Worm (Caenorhabditis elegans) whole organism, young adult: ENCODE results near the gene srx-23.

Experiments used
- B0019.2 ChIP-seq: fragments of 200-800 bp; sonication (Bioruptor generic); conservative IDR thresholded peaks from 2 replicates; pipeline ENCODE4 v1.3.6; 2022; ENCODE audit warnings: missing genetic modification reagents, missing genetic modification characterization, missing compliant biosample characterization
- C17E4.6 ChIP-seq: fragments of 200-800 bp; sonication (Bioruptor generic); IDR thresholded peaks from 2 replicates; pipeline ENCODE4 v1.3.6; 2022; ENCODE audit warnings: missing genetic modification reagents, missing genetic modification characterization, missing compliant biosample characterization
- F22D6.2 ChIP-seq: sonication (generic microtip); optimal IDR thresholded peaks from 2 replicates; lab custom pipeline; 2016; ENCODE audit warnings: mild to moderate bottlenecking, missing genetic modification characterization, missing compliant biosample characterization
- F33H1.4 ChIP-seq: fragments of 200-800 bp; sonication (Bioruptor generic); IDR thresholded peaks from 2 replicates; pipeline ENCODE4 v1.3.6; 2022; ENCODE audit warnings: missing genetic modification reagents, missing genetic modification characterization, missing compliant biosample characterization
- F49E8.2 ChIP-seq: sonication (generic microtip); optimal IDR thresholded peaks from 3 replicates; lab custom pipeline; 2017; ENCODE audit warnings: missing genetic modification characterization, mild to moderate bottlenecking, missing compliant biosample characterization, antibody characterized with exemption, moderate library complexity; ENCODE audit not compliant: insufficient read depth
- F52B5.7 ChIP-seq: sonication (generic microtip); optimal IDR thresholded peaks from 2 replicates; lab custom pipeline; 2016; ENCODE audit warnings: mild to moderate bottlenecking, missing genetic modification characterization, missing compliant biosample characterization
- K12H6.12 ChIP-seq: fragments of 200-800 bp; sonication (Bioruptor generic); optimal IDR thresholded peaks from 2 replicates; lab custom pipeline; 2018; ENCODE audit warnings: mild to moderate bottlenecking, missing genetic modification characterization, missing compliant biosample characterization
- T07F8.4 ChIP-seq: sonication (generic microtip); optimal IDR thresholded peaks from 2 replicates; lab custom pipeline; 2016; ENCODE audit warnings: mild to moderate bottlenecking, missing genetic modification characterization, moderate library complexity, missing compliant biosample characterization
- Y67H2A.10 ChIP-seq: fragments of 200-800 bp; sonication (Bioruptor generic); conservative IDR thresholded peaks from 2 replicates; pipeline ENCODE4 v1.3.6; 2022; ENCODE audit warnings: missing genetic modification reagents, missing genetic modification characterization, missing compliant biosample characterization
- ZK185.1 ChIP-seq: sonication (generic microtip); optimal IDR thresholded peaks from 2 replicates; lab custom pipeline; 2016; ENCODE audit warnings: mild to moderate bottlenecking, missing genetic modification characterization, missing compliant biosample characterization; ENCODE audit not compliant: poor library complexity, severe bottlenecking
- aptf-2 ChIP-seq: fragments of 200-800 bp; sonication (Bioruptor generic); conservative IDR thresholded peaks from 2 replicates; pipeline ENCODE4 v1.3.6; 2022; ENCODE audit warnings: missing genetic modification reagents, missing genetic modification characterization, missing compliant biosample characterization
- atf-7 ChIP-seq: sonication (generic microtip); optimal IDR thresholded peaks from 2 replicates; lab custom pipeline; 2017; ENCODE audit warnings: mild to moderate bottlenecking, missing genetic modification characterization, missing compliant biosample characterization
- athp-1 ChIP-seq: sonication (generic microtip); optimal IDR thresholded peaks from 2 replicates; lab custom pipeline; 2017; ENCODE audit warnings: mild to moderate bottlenecking, missing genetic modification characterization, missing compliant biosample characterization
- attf-3 ChIP-seq: fragments of 200-800 bp; sonication (Bioruptor generic); conservative IDR thresholded peaks from 2 replicates; pipeline ENCODE4 v1.3.6; 2022; ENCODE audit warnings: missing genetic modification reagents, missing genetic modification characterization, missing compliant biosample characterization
- attf-5 ChIP-seq: fragments of 200-800 bp; sonication (Bioruptor generic); optimal IDR thresholded peaks from 2 replicates; lab custom pipeline; 2018; ENCODE audit warnings: mild to moderate bottlenecking, missing genetic modification characterization, missing compliant biosample characterization
- ccch-3 ChIP-seq: fragments of 200-800 bp; sonication (Bioruptor generic); optimal IDR thresholded peaks from 2 replicates; lab custom pipeline; 2018; ENCODE audit warnings: mild to moderate bottlenecking, missing genetic modification characterization, missing compliant biosample characterization
- cebp-1 ChIP-seq, 2 experiments: fragments of 200-800 bp in 1 of 2; sonication (Bioruptor generic) in 1 of 2; sonication (generic microtip) in 1 of 2; IDR thresholded peaks in 1 of 2; optimal IDR thresholded peaks in 1 of 2; 2 replicates each; pipeline versions ENCODE4 v1.3.6 to Lab custom; 2017 to 2022; ENCODE audit warnings: missing compliant biosample characterization in 2 of 2, missing genetic modification characterization in 2 of 2, mild to moderate bottlenecking in 1 of 2, missing genetic modification reagents in 1 of 2, moderate library complexity in 1 of 2
- ceh-91 ChIP-seq: fragments of 200-800 bp; sonication (Bioruptor generic); IDR thresholded peaks from 2 replicates; pipeline ENCODE4 v1.3.6; 2022; ENCODE audit warnings: missing genetic modification reagents, missing genetic modification characterization, missing compliant biosample characterization
- die-1 ChIP-seq: sonication (generic microtip); optimal IDR thresholded peaks from 2 replicates; lab custom pipeline; 2016; ENCODE audit warnings: missing genotype, mild to moderate bottlenecking, missing genetic modification characterization, missing compliant biosample characterization
- dox-1 ChIP-seq: fragments of 200-800 bp; sonication (Bioruptor generic); IDR thresholded peaks from 2 replicates; pipeline ENCODE4 v1.3.6; 2022; ENCODE audit warnings: missing genetic modification reagents, missing genetic modification characterization, missing compliant biosample characterization
- dpff-1 ChIP-seq: sonication (generic microtip); optimal IDR thresholded peaks from 2 replicates; lab custom pipeline; 2017; ENCODE audit warnings: mild to moderate bottlenecking, missing genetic modification characterization, missing compliant biosample characterization
- efl-1 ChIP-seq: fragments of 150-350 bp; optimal IDR thresholded peaks from 2 replicates; lab custom pipeline; 2014; ENCODE audit warnings: missing biosample characterization, missing genetic modification reagents, missing genetic modification characterization
- egl-18 ChIP-seq: fragments of 200-800 bp; sonication (Bioruptor generic); IDR thresholded peaks from 2 replicates; pipeline ENCODE4 v1.3.6; 2022; ENCODE audit warnings: missing genetic modification reagents, missing genetic modification characterization, missing compliant biosample characterization
- fkh-3 ChIP-seq: sonication (generic microtip); optimal IDR thresholded peaks from 2 replicates; lab custom pipeline; 2016; ENCODE audit warnings: mild to moderate bottlenecking, missing genetic modification characterization, missing compliant biosample characterization
- gei-17 ChIP-seq: fragments of 200-800 bp; sonication (Bioruptor generic); optimal IDR thresholded peaks from 2 replicates; lab custom pipeline; 2018; ENCODE audit warnings: mild to moderate bottlenecking, missing genetic modification characterization, missing compliant biosample characterization
- him-1 ChIP-seq: sonication (generic microtip); optimal IDR thresholded peaks from 2 replicates; lab custom pipeline; 2016; ENCODE audit warnings: missing genotype, missing genetic modification reagents, missing genetic modification characterization, missing compliant biosample characterization
- hlh-12 ChIP-seq: sonication (generic microtip); optimal IDR thresholded peaks from 2 replicates; lab custom pipeline; 2016; ENCODE audit warnings: missing genetic modification characterization, missing compliant biosample characterization
- hsf-1 ChIP-seq: fragments of 200-800 bp; sonication (Bioruptor generic); IDR thresholded peaks from 2 replicates; pipeline ENCODE4 v1.3.6; 2022; ENCODE audit warnings: missing genetic modification reagents, missing genetic modification characterization, missing compliant biosample characterization
- lin-35 ChIP-seq, 3 experiments: fragments of 150-350 bp in 2 of 3; sonication (generic microtip) in 1 of 3; optimal IDR thresholded peaks; 2 replicates each; lab custom pipeline; 2014 to 2018; ENCODE audit warnings: missing biosample characterization in 3 of 3, missing genetic modification characterization in 3 of 3, missing genetic modification reagents in 3 of 3
- lir-1 ChIP-seq: fragments of 200-800 bp; sonication (Bioruptor generic); conservative IDR thresholded peaks from 2 replicates; pipeline ENCODE4 v1.3.6; 2022; ENCODE audit warnings: missing genetic modification reagents, missing genetic modification characterization, missing compliant biosample characterization
- lsy-27 ChIP-seq: sonication (generic microtip); optimal IDR thresholded peaks from 2 replicates; lab custom pipeline; 2017; ENCODE audit warnings: missing genetic modification characterization, mild to moderate bottlenecking, missing compliant biosample characterization, antibody characterized with exemption, missing genotype, borderline replicate concordance; ENCODE audit not compliant: insufficient read depth
- madf-8 ChIP-seq: fragments of 200-800 bp; sonication (Bioruptor generic); conservative IDR thresholded peaks from 2 replicates; pipeline ENCODE4 v1.3.6; 2022; ENCODE audit warnings: missing genetic modification reagents, missing genetic modification characterization, missing compliant biosample characterization
- mel-28 ChIP-seq: sonication (generic microtip); optimal IDR thresholded peaks from 2 replicates; lab custom pipeline; 2016; ENCODE audit warnings: borderline replicate concordance, mild to moderate bottlenecking, missing genetic modification characterization, missing compliant biosample characterization
- mes-4 ChIP-seq: sonication (generic microtip); optimal IDR thresholded peaks from 2 replicates; lab custom pipeline; 2016; ENCODE audit warnings: missing genotype, missing genetic modification characterization, missing compliant biosample characterization
- nfya-2 ChIP-seq: fragments of 200-800 bp; sonication (Bioruptor generic); IDR thresholded peaks from 2 replicates; pipeline ENCODE4 v1.3.6; 2022; ENCODE audit warnings: missing genetic modification reagents, missing genetic modification characterization, missing compliant biosample characterization
- nhr-120 ChIP-seq: fragments of 200-800 bp; sonication (Bioruptor generic); IDR thresholded peaks from 2 replicates; pipeline ENCODE4 v1.3.6; 2022; ENCODE audit warnings: missing genetic modification characterization, missing compliant biosample characterization
- nhr-179 ChIP-seq: sonication (generic microtip); optimal IDR thresholded peaks from 2 replicates; lab custom pipeline; 2016; ENCODE audit warnings: mild to moderate bottlenecking, missing genetic modification characterization, missing compliant biosample characterization
- sdz-38 ChIP-seq: sonication (generic microtip); optimal IDR thresholded peaks from 2 replicates; lab custom pipeline; 2016; ENCODE audit warnings: missing genotype, missing genetic modification characterization, missing compliant biosample characterization
- sptf-2 ChIP-seq: fragments of 200-800 bp; sonication (Bioruptor generic); optimal IDR thresholded peaks from 2 replicates; lab custom pipeline; 2018; ENCODE audit warnings: mild to moderate bottlenecking, missing genetic modification characterization, missing compliant biosample characterization
- tbp1 ChIP-seq: fragments of 200-800 bp; sonication (Bioruptor generic); optimal IDR thresholded peaks from 2 replicates; lab custom pipeline; 2018; ENCODE audit warnings: mild to moderate bottlenecking, missing genetic modification characterization, missing compliant biosample characterization
- unc-62 ChIP-seq: fragments of 150-350 bp; optimal IDR thresholded peaks from 2 replicates; lab custom pipeline; 2014; ENCODE audit warnings: missing biosample characterization, missing genetic modification reagents, missing genetic modification characterization
- zfh-2 ChIP-seq: fragments of 200-800 bp; sonication (Bioruptor generic); conservative IDR thresholded peaks from 2 replicates; pipeline ENCODE4 v1.3.6; 2022; ENCODE audit warnings: missing genetic modification reagents, missing genetic modification characterization, missing compliant biosample characterization
- ztf-26 ChIP-seq: sonication (generic microtip); optimal IDR thresholded peaks from 2 replicates; lab custom pipeline; 2017; ENCODE audit warnings: missing genetic modification characterization, missing compliant biosample characterization

srx-23 gene

DNA sequence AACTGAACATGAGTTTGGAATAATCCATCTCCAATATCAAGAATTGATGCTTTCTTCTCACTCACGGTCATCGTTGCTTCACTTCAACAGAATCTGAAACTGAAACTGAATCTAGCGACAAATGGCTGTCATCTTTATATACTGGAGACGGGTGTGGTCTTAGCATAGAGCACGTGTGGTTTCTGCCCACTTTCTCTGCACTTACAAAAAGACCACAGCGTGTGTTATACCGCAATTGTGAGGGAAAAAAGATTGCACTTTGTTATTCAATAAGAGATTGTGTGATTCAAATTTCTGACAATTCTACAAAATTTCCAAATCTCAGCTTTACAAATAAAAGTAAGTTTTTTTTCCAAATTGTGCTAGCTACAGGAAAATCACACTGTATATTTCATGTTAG is 36.0 kb upstream of the srx-23 start, which contains the start of gene F48G7.12:
TSS of gene F48G7.12 (minus strand) at position 101 of the 400 bp plus-strand sequence.
- TF ChIP-seq unc-62 (GFP tag; lab: Kevin White, UChicago) (no peak), gei-17 (GFP tag; lab: Kevin White, UChicago) (no peak)

DNA sequence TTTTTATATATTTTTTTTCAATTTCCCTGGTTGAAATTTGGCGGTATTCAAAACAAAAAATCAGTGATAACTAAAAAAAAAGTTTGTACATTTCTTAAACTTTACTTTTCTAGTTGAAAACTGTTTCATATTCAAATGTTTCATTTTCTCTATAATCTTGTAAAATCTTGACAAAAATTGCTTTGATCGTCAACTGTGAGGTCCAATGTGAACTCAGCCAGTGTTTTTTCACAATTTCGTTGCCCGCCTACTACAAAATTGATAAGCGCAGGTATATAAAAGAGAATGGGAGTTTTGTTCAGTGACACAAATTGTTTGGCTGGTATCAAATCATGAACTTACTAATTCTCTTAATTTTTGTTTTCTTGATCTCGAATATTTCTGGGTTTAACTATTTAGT is 35.2 kb upstream of the srx-23 start, which contains the start of gene ugt-42:
TSS of gene ugt-42 (plus strand) at position 301 of the 400 bp plus-strand sequence.
- no peak for TF ChIP-seq F52B5.7 (tag; lab: Kevin White, UChicago)
- TF ChIP-seq cebp-1 (GFP tag; IDR thresholded peaks at IDR 0.05; lab: Robert Waterston, UW): no peak
- no peak for TF ChIP-seq cebp-1 (tag; optimal IDR thresholded peaks at IDR 0.05; lab: Kevin White, UChicago)
- no peak for TF ChIP-seq B0019.2 (GFP tag; lab: Robert Waterston, UW)
- no peak for TF ChIP-seq zfh-2 (GFP tag; lab: Robert Waterston, UW)
- no peak for TF ChIP-seq aptf-2 (GFP tag; lab: Robert Waterston, UW)
- TF ChIP-seq mes-4: no peak
- no peak for TF ChIP-seq egl-18 (GFP tag; lab: Robert Waterston, UW)
- no peak for TF ChIP-seq F22D6.2 (tag; lab: Kevin White, UChicago)
- TF ChIP-seq tbp1 (GFP tag; lab: Kevin White, UChicago): no peak
- TF ChIP-seq C17E4.6 (GFP tag; lab: Robert Waterston, UW): no peak
- TF ChIP-seq athp-1 (tag; lab: Kevin White, UChicago): no peak
- TF ChIP-seq ccch-3 (GFP tag; lab: Kevin White, UChicago): no peak
- no peak for TF ChIP-seq sdz-38
- no peak for TF ChIP-seq K12H6.12
- TF ChIP-seq F49E8.2 (tag; lab: Kevin White, UChicago): no peak
- TF ChIP-seq dpff-1 (tag; lab: Kevin White, UChicago): no peak
- TF ChIP-seq attf-5 (GFP tag; lab: Kevin White, UChicago): no peak
- TF ChIP-seq, all 124 proteins: peak for 0

DNA sequence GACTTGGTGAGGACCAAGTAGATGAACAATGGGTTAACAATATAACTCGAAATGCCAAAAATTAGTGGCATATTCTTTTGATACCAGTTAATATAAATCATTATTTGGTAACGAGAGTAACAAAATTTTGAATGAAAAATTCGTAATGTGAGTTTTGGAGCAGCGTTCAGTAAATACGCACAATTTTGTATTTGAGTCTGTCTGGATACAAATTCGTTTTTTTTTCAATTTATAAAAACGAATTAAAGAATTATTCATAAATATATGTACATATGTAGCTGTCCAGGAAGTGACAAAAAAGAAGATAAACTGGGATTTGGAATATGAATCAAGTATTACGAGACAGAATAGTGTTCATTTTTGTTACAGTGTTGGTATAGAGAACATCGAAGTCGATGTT is 29.2 kb upstream of the srx-23 start, which contains the start of gene srj-5:
TSS of gene srj-5 (minus strand) at position 101 of the 400 bp plus-strand sequence.
- TF ChIP-seq F52B5.7 (tag; lab: Kevin White, UChicago) (no peak), nhr-120 (GFP tag; lab: Robert Waterston, UW) (no peak), lir-1 (GFP tag; lab: Robert Waterston, UW) (no peak), ztf-26 (tag; lab: Kevin White, UChicago) (no peak), lin-35 (GFP tag; optimal IDR thresholded peaks at IDR 0.05; lab: Kevin White, UChicago) (no peak), attf-3 (GFP tag; lab: Robert Waterston, UW) (no peak), mel-28 (no peak), dox-1 (GFP tag; lab: Robert Waterston, UW) (no peak), nfya-2 (GFP tag; lab: Robert Waterston, UW) (no peak), dpff-1 (tag; lab: Kevin White, UChicago) (no peak), efl-1 (GFP tag; lab: Kevin White, UChicago) (no peak), sptf-2 (GFP tag; lab: Kevin White, UChicago) (no peak)

DNA sequence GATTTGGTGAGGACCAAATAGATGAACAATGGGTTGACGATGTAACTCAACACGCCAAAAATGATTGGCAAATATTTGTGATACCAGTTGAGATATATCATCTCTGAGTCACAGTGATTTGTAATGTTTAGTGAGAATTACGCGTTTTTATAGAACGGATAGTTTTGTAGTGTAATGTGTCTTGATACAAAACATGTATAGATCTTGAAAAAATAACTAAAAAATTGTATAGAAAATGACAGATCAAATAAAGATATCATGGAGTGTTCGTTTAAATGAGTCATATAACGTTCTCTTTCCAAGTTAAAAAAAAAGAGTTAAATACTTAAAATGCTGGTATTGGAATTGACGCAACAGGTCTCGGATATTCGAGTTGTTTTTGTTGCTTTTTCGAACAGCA is 27.7 kb upstream of the srx-23 start, which contains the start of gene srj-6:
TSS of gene srj-6 (minus strand) at position 101 of the 400 bp plus-strand sequence.
- TF ChIP-seq F33H1.4 (GFP tag; lab: Robert Waterston, UW) (no peak), die-1 (tag; lab: Kevin White, UChicago) (no peak), nhr-179 (no peak), him-1 (tag; lab: Kevin White, UChicago) (no peak), aptf-2 (GFP tag; lab: Robert Waterston, UW) (no peak), ceh-91 (GFP tag; lab: Robert Waterston, UW) (no peak), Y67H2A.10 (GFP tag; lab: Robert Waterston, UW) (no peak), madf-8 (GFP tag; lab: Robert Waterston, UW) (no peak), T07F8.4 (tag; lab: Kevin White, UChicago) (no peak), ZK185.1 (no peak), fkh-3 (tag; lab: Kevin White, UChicago) (no peak), lsy-27 (tag; lab: Kevin White, UChicago) (no peak), cebp-1 (GFP tag; IDR thresholded peaks at IDR 0.05; lab: Robert Waterston, UW) (no peak), cebp-1 (tag; optimal IDR thresholded peaks at IDR 0.05; lab: Kevin White, UChicago) (no peak), atf-7 (no peak), zfh-2 (GFP tag; lab: Robert Waterston, UW) (no peak), hlh-12 (tag; lab: Kevin White, UChicago) (no peak), hsf-1 (GFP tag; lab: Robert Waterston, UW) (no peak)
